Fruit fly (Drosophila melanogaster) whole organism, adult: ENCODE data around the gene CG2113.

ENCODE experiments used
- CG11617 ChIP-seq: fragments of 200-800 bp; sonication (Bioruptor generic); optimal IDR thresholded peaks from 2 replicates; lab custom pipeline; 2017; ENCODE audit warnings: mild to moderate bottlenecking, missing biosample characterization, missing genetic modification reagents, missing genetic modification characterization
- CG12768 ChIP-seq: fragments of 200-800 bp; sonication (Bioruptor generic); optimal IDR thresholded peaks from 2 replicates; lab custom pipeline; 2017; ENCODE audit warnings: missing biosample characterization, missing genetic modification characterization, mild to moderate bottlenecking, moderate library complexity, missing genetic modification reagents
- CG14711 ChIP-seq: fragments of 200-800 bp; sonication (Bioruptor generic); optimal IDR thresholded peaks from 2 replicates; lab custom pipeline; 2018; ENCODE audit warnings: missing biosample characterization, mild to moderate bottlenecking, missing genetic modification characterization, moderate library complexity
- CG1620 ChIP-seq: fragments of 200-800 bp; sonication (Bioruptor generic); optimal IDR thresholded peaks from 2 replicates; lab custom pipeline; 2016; ENCODE audit warnings: missing biosample characterization, missing genetic modification characterization
- CG33017 ChIP-seq: fragments of 200-800 bp; sonication (Bioruptor generic); optimal IDR thresholded peaks from 2 replicates; lab custom pipeline; 2018; ENCODE audit warnings: missing biosample characterization, mild to moderate bottlenecking, missing genetic modification characterization, moderate library complexity
- CG5204 ChIP-seq: fragments of 200-800 bp; sonication (Bioruptor generic); optimal IDR thresholded peaks from 2 replicates; lab custom pipeline; 2016; ENCODE audit warnings: missing biosample characterization, missing genetic modification characterization
- CG7045 ChIP-seq: fragments of 200-800 bp; sonication (Bioruptor generic); optimal IDR thresholded peaks from 2 replicates; lab custom pipeline; 2017; ENCODE audit warnings: missing biosample characterization, mild to moderate bottlenecking, missing genetic modification characterization
- CG7101 ChIP-seq: fragments of 200-800 bp; sonication (Bioruptor generic); optimal IDR thresholded peaks from 2 replicates; lab custom pipeline; 2018; ENCODE audit warnings: missing biosample characterization, mild to moderate bottlenecking, missing genetic modification characterization, moderate library complexity
- Clk ChIP-seq: fragments of 200-800 bp; sonication (Bioruptor generic); optimal IDR thresholded peaks from 2 replicates; lab custom pipeline; 2017; ENCODE audit warnings: missing biosample characterization, missing genetic modification characterization
- Crg-1 ChIP-seq: fragments of 200-800 bp; sonication (Bioruptor generic); optimal IDR thresholded peaks from 2 replicates; lab custom pipeline; 2016; ENCODE audit warnings: missing biosample characterization, missing genetic modification characterization
- Hr96 ChIP-seq: fragments of 200-800 bp; sonication (Bioruptor generic); optimal IDR thresholded peaks from 2 replicates; lab custom pipeline; 2016; ENCODE audit warnings: missing biosample characterization, missing genetic modification characterization
- Mnt ChIP-seq: fragments of 200-800 bp; sonication (Bioruptor generic); optimal IDR thresholded peaks from 2 replicates; lab custom pipeline; 2016; ENCODE audit warnings: missing biosample characterization, mild to moderate bottlenecking, missing genetic modification characterization
- bab1 ChIP-seq: fragments of 200-800 bp; sonication (Bioruptor generic); optimal IDR thresholded peaks from 3 replicates; lab custom pipeline; 2019; ENCODE audit warnings: missing biosample characterization, mild to moderate bottlenecking, missing genetic modification characterization, moderate library complexity
- cic ChIP-seq: fragments of 200-800 bp; sonication (Bioruptor generic); optimal IDR thresholded peaks from 2 replicates; lab custom pipeline; 2017; ENCODE audit warnings: missing biosample characterization, mild to moderate bottlenecking, missing genetic modification characterization, moderate library complexity
- cnc ChIP-seq, 2 experiments: fragments of >200 bp; optimal IDR thresholded peaks; 2 replicates each; lab custom pipeline; 2017
- kay ChIP-seq: fragments of 200-800 bp; sonication (Bioruptor generic); peaks from one replicate; lab custom pipeline; 2016; ENCODE audit warnings: missing biosample characterization, missing genetic modification characterization, borderline replicate concordance
- ovo ChIP-seq: fragments of 200-800 bp; sonication (Bioruptor generic); optimal IDR thresholded peaks from 2 replicates; lab custom pipeline; 2016; ENCODE audit warnings: missing biosample characterization, missing genetic modification characterization
- pad ChIP-seq: fragments of 200-800 bp; sonication (Bioruptor generic); optimal IDR thresholded peaks from 3 replicates; lab custom pipeline; 2017; ENCODE audit warnings: missing biosample characterization, missing genetic modification characterization, mild to moderate bottlenecking, moderate library complexity, missing genetic modification reagents
- tj ChIP-seq: fragments of 200-800 bp; sonication (Bioruptor generic); optimal IDR thresholded peaks from 3 replicates; lab custom pipeline; 2017; ENCODE audit warnings: missing biosample characterization, mild to moderate bottlenecking, missing genetic modification characterization, moderate library complexity
- toe ChIP-seq: fragments of 200-800 bp; sonication (Bioruptor generic); optimal IDR thresholded peaks from 2 replicates; lab custom pipeline; 2016; ENCODE audit warnings: missing biosample characterization, missing genetic modification characterization

The CG2113 gene

DNA sequence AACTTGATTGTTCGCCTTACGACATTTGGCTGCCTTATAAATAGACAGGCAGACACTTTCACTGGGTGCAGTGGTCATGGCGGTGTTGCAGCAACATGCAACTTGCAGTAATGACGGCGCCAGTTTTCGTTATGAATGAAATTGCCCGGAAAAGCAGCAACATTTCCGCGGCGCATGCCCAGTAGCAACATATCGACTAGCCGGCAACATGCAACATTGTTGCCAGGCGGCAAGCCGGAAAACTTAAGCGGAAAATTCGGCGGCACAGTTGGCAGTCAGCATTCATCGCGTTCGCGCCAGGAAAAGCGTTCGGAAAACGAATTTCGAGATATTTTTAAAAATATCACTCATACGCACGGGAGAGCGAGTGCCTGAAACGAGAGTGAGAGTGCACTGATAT is 6.5 kb downstream of the CG2113 start, which contains the start of gene FMRFaR:
FMRFaR (plus strand) TSS at position 272 of the 400 bp plus-strand sequence.
- TF ChIP-seq ovo (GFP tag; lab: Kevin White, UChicago), result no peak
- no peak for TF ChIP-seq kay
- TF ChIP-seq pad, result no peak
- no peak for TF ChIP-seq Mnt (GFP tag; lab: Kevin White, UChicago)
- TF ChIP-seq Crg-1 (GFP tag; lab: Kevin White, UChicago), result no peak
- no peak for TF ChIP-seq CG5204 (GFP tag; lab: Kevin White, UChicago)
- TF ChIP-seq CG7045 (GFP tag; lab: Kevin White, UChicago), result no peak
- no peak for TF ChIP-seq Clk
- no peak for TF ChIP-seq bab1 (GFP tag; lab: Kevin White, UChicago)
- TF ChIP-seq CG14711 (tag; lab: Kevin White, UChicago), result no peak
- TF ChIP-seq CG12768, result no peak

DNA sequence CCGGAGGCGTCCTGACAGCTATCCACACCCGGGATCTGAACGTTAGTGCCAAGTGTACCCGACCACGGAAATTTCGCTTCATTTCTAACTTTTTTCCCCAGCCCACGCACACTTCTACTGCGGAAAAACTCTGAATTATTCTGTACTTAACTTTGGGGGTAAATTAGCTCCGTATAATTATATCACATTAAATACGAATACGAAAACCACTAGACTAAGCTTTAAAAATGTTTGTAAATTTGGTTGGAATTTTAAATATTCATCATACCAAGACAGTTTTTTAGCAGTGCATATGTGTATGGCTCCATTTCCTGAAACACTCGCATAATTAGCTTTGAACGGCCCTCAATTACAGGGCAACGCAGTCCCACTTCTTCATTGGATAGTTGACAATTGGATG is 18.5 kb downstream of the CG2113 start:
- TF ChIP-seq ovo (GFP tag; lab: Kevin White, UChicago) (no peak), cnc (optimal IDR thresholded peaks at IDR 0.05; lab: Kevin White, UChicago) (no peak), Hr96 (GFP tag; lab: Kevin White, UChicago) (no peak), pad (no peak), Mnt (GFP tag; lab: Kevin White, UChicago) (no peak), CG14711 (tag; lab: Kevin White, UChicago) (no peak), bab1 (GFP tag; lab: Kevin White, UChicago) (no peak), tj (GFP tag; lab: Kevin White, UChicago) (no peak), CG11617 (GFP tag; lab: Kevin White, UChicago) (no peak), cic (GFP tag; lab: Kevin White, UChicago) (no peak), CG12768 (no peak), Clk (no peak), CG5204 (GFP tag; lab: Kevin White, UChicago) (no peak), Crg-1 (GFP tag; lab: Kevin White, UChicago) (no peak), CG7045 (GFP tag; lab: Kevin White, UChicago) (no peak)

DNA sequence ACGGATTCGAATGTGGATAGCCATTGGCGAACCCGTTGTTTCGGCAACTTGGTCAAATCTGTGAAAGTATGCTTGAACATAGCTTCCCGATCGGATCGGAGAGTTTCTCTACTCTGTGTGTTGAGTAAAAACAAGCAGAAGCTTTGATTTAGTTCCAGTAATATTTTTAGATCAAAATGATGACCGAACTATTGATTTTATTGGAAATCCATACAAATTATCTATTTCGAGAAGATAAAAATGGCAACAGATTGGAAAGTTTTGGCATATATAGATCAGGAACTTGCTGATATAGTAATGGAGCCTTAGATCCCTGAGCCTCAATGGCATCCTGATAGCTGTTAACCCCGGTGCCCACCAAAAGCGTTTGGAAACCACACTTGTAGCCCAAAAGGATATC is 21.0 kb downstream of the CG2113 start, which contains the start of gene CG32488:
CG32488 (minus strand) TSS at position 101 of the 400 bp plus-strand sequence.
- TF ChIP-seq toe (GFP tag; lab: Kevin White, UChicago) (no peak), pad (no peak), CG7045 (GFP tag; lab: Kevin White, UChicago) (no peak), bab1 (GFP tag; lab: Kevin White, UChicago) (no peak), cnc (optimal IDR thresholded peaks at IDR 0.05; lab: Kevin White, UChicago) (no peak), Mnt (GFP tag; lab: Kevin White, UChicago) (no peak), CG14711 (tag; lab: Kevin White, UChicago) (no peak), Hr96 (GFP tag; lab: Kevin White, UChicago) (no peak), CG11617 (GFP tag; lab: Kevin White, UChicago) (no peak), ovo (GFP tag; lab: Kevin White, UChicago) (no peak), kay (no peak), CG7101 (tag; lab: Kevin White, UChicago) (no peak), CG33017 (no peak), Clk (no peak), CG1620 (no peak), tj (GFP tag; lab: Kevin White, UChicago) (no peak), CG12768 (no peak), Crg-1 (GFP tag; lab: Kevin White, UChicago) (no peak), cic (GFP tag; lab: Kevin White, UChicago) (no peak), CG5204 (GFP tag; lab: Kevin White, UChicago) (no peak)

- no peak for TF ChIP-seq Crg-1 (GFP tag; lab: Kevin White, UChicago)
- TF ChIP-seq CG5204 (GFP tag; lab: Kevin White, UChicago), result no peak
- TF ChIP-seq Mnt (GFP tag; lab: Kevin White, UChicago), result no peak
- no peak for TF ChIP-seq Hr96 (GFP tag; lab: Kevin White, UChicago)
- TF ChIP-seq bab1 (GFP tag; lab: Kevin White, UChicago), result no peak
- no peak for TF ChIP-seq kay
- TF ChIP-seq pad, result no peak
- TF ChIP-seq ovo (GFP tag; lab: Kevin White, UChicago), result no peak
- no peak for TF ChIP-seq CG12768
- no peak for TF ChIP-seq cic (GFP tag; lab: Kevin White, UChicago)
- no peak for TF ChIP-seq toe (GFP tag; lab: Kevin White, UChicago)
- TF ChIP-seq CG7045 (GFP tag; lab: Kevin White, UChicago), result no peak
- no peak for TF ChIP-seq CG7101 (tag; lab: Kevin White, UChicago)
- TF ChIP-seq CG14711 (tag; lab: Kevin White, UChicago), result no peak
- TF ChIP-seq cnc (optimal IDR thresholded peaks at IDR 0.05; lab: Kevin White, UChicago), result no peak
Observed at dm6 chr3L:3017156-3017555, 22.2 kb downstream of the CG2113 start, which contains the start of gene CG32487. Gene CG32487, minus strand, starts transcription at chr3L:3017256.

DNA sequence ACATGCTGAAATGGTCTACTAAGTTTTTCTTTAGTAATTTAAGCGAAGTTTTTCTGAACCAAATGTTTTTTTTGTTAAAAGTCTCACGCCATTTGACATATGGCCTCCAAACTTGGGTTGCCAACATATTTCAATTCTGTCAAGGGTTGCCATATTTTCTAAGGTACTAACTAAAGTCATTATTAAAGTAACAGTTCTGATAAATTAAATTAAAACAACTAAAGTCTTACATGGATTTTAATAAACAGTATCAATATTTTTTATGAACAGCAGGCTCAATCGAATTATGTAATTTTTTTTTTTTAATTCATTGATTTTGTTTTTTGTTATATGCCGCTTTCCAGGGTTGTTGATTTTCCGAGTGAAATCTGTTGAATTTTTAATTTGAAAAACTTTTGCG is 31.4 kb downstream of the CG2113 start, which contains the start of gene aly:
aly (minus strand) TSS at position 101 of the 400 bp plus-strand sequence.
- TF ChIP-seq CG11617 (GFP tag; lab: Kevin White, UChicago) (no peak), Mnt (GFP tag; lab: Kevin White, UChicago) (no peak), CG14711 (tag; lab: Kevin White, UChicago) (no peak), Hr96 (GFP tag; lab: Kevin White, UChicago) (no peak), cic (GFP tag; lab: Kevin White, UChicago) (no peak), CG33017 (no peak), CG7101 (tag; lab: Kevin White, UChicago) (no peak), pad (no peak)
